Fruit fly (Drosophila melanogaster) whole organism, embryonic: ENCODE data around the gene Doa.
A peak's percentile ranks its signal among the peaks of the same experiment; 100 is the strongest.

ENCODE experiments used
- Adf1 ChIP-seq: fragments of 200-800 bp; sonication (Bioruptor generic); IDR thresholded peaks from 2 replicates; pipeline ENCODE4 v1.3.6; 2022; ENCODE audit warnings: missing biosample characterization, missing genetic modification characterization
- Atf6 ChIP-seq: fragments of 200-800 bp; sonication (Bioruptor generic); IDR thresholded peaks from 2 replicates; pipeline ENCODE4 v1.3.6; 2022; ENCODE audit warnings: missing biosample characterization, missing genetic modification characterization
- B-H2 ChIP-seq: fragments of 200-800 bp; sonication (Bioruptor generic); optimal IDR thresholded peaks from 2 replicates; lab custom pipeline; 2018; ENCODE audit warnings: missing biosample characterization, mild to moderate bottlenecking, missing genetic modification characterization
- Blimp-1 ChIP-seq: fragments of 200-800 bp; sonication (Bioruptor generic); optimal IDR thresholded peaks from 3 replicates; lab custom pipeline; 2018; ENCODE audit warnings: missing biosample characterization, missing genetic modification characterization, mild to moderate bottlenecking, moderate library complexity, missing genetic modification reagents
- CG11247 ChIP-seq: fragments of 200-800 bp; sonication (Bioruptor generic); IDR thresholded peaks from 2 replicates; pipeline ENCODE4 v1.3.6; 2022; ENCODE audit warnings: missing biosample characterization, missing genetic modification characterization
- CG12769 ChIP-seq: fragments of 200-800 bp; sonication (Bioruptor generic); optimal IDR thresholded peaks from 2 replicates; lab custom pipeline; 2019; ENCODE audit warnings: missing biosample characterization, mild to moderate bottlenecking, missing genetic modification characterization, moderate library complexity
- CG12942 ChIP-seq: fragments of 200-800 bp; sonication (Bioruptor generic); optimal IDR thresholded peaks from 3 replicates; lab custom pipeline; 2016; ENCODE audit warnings: missing biosample characterization, missing genetic modification characterization
- CG15601 ChIP-seq: fragments of 200-800 bp; sonication (Bioruptor generic); optimal IDR thresholded peaks from 3 replicates; lab custom pipeline; 2019; ENCODE audit warnings: missing biosample characterization, mild to moderate bottlenecking, missing genetic modification characterization, moderate library complexity
- CG16813 ChIP-seq: fragments of 200-800 bp; sonication (Bioruptor generic); IDR thresholded peaks from 3 replicates; pipeline ENCODE4 v1.3.6; 2022; ENCODE audit warnings: missing biosample characterization, missing genetic modification characterization; ENCODE audit not compliant: partially characterized antibody
- CG17328 ChIP-seq: fragments of 200-800 bp; sonication (Bioruptor generic); IDR thresholded peaks from 2 replicates; pipeline ENCODE4 v1.3.6; 2022; ENCODE audit warnings: missing biosample characterization, missing genetic modification characterization
- CG30403 ChIP-seq: fragments of 200-800 bp; sonication (Bioruptor generic); optimal IDR thresholded peaks from 3 replicates; lab custom pipeline; 2016; ENCODE audit warnings: missing biosample characterization, missing genetic modification characterization
- CG33213 ChIP-seq: fragments of 200-800 bp; sonication (Bioruptor generic); optimal IDR thresholded peaks from 3 replicates; lab custom pipeline; 2016; ENCODE audit warnings: missing biosample characterization, missing genetic modification characterization
- CG3726 ChIP-seq: fragments of 200-800 bp; sonication (Bioruptor generic); IDR thresholded peaks from 3 replicates; pipeline ENCODE4, ENCODE4 v1.3.6; 2022; ENCODE audit warnings: missing biosample characterization, missing genetic modification characterization
- CG4282 ChIP-seq: fragments of 200-800 bp; sonication (Bioruptor generic); optimal IDR thresholded peaks from 2 replicates; lab custom pipeline; 2016; ENCODE audit warnings: missing biosample characterization, missing genetic modification characterization
- CG43689 ChIP-seq: fragments of 200-800 bp; sonication (Bioruptor generic); IDR thresholded peaks from 2 replicates; pipeline ENCODE4 v1.3.6; 2022; ENCODE audit warnings: missing biosample characterization, missing genetic modification characterization
- CG6254 ChIP-seq: fragments of 200-800 bp; sonication (Bioruptor generic); optimal IDR thresholded peaks from 3 replicates; lab custom pipeline; 2017; ENCODE audit warnings: mild to moderate bottlenecking, missing biosample characterization, missing genetic modification reagents, missing genetic modification characterization
- CG6654 ChIP-seq: fragments of 200-800 bp; sonication (Bioruptor generic); optimal IDR thresholded peaks from 2 replicates; lab custom pipeline; 2017; ENCODE audit warnings: missing biosample characterization, mild to moderate bottlenecking, missing genetic modification characterization
- CG6689 ChIP-seq: fragments of 200-800 bp; sonication (Bioruptor generic); IDR thresholded peaks from 2 replicates; pipeline ENCODE4 v1.3.6; 2022; ENCODE audit warnings: missing biosample characterization, missing genetic modification characterization
- CG7271 ChIP-seq: fragments of 200-800 bp; sonication (Bioruptor generic); optimal IDR thresholded peaks from 2 replicates; lab custom pipeline; 2018; ENCODE audit warnings: missing biosample characterization, mild to moderate bottlenecking, missing genetic modification characterization, moderate library complexity
- CG7357 ChIP-seq: fragments of 200-800 bp; sonication (Bioruptor generic); IDR thresholded peaks from 3 replicates; pipeline ENCODE4 v1.3.6; 2022; ENCODE audit warnings: missing biosample characterization, missing genetic modification characterization
- CG7372 ChIP-seq: fragments of 200-800 bp; sonication (Bioruptor generic); IDR thresholded peaks from 2 replicates; pipeline ENCODE4 v1.3.6; 2022; ENCODE audit warnings: missing biosample characterization, missing genetic modification characterization
- CG7928 ChIP-seq: fragments of 200-800 bp; sonication (Bioruptor generic); optimal IDR thresholded peaks from 2 replicates; lab custom pipeline; 2017; ENCODE audit warnings: missing biosample characterization, mild to moderate bottlenecking, missing genetic modification characterization
- CG8290 ChIP-seq, 3 experiments: fragments of 200-800 bp; sonication (Bioruptor generic); optimal IDR thresholded peaks; 2 replicates each; lab custom pipeline; 2016 to 2019; ENCODE audit warnings: missing biosample characterization in 3 of 3, missing genetic modification characterization in 3 of 3, mild to moderate bottlenecking in 2 of 3, moderate library complexity in 1 of 3
- CG8359 ChIP-seq: fragments of 200-800 bp; sonication (Bioruptor generic); optimal IDR thresholded peaks from 2 replicates; lab custom pipeline; 2017; ENCODE audit warnings: missing biosample characterization, mild to moderate bottlenecking, missing genetic modification characterization, borderline replicate concordance
- CG8944 ChIP-seq: fragments of 200-800 bp; sonication (Bioruptor generic); optimal IDR thresholded peaks from 3 replicates; lab custom pipeline; 2016; ENCODE audit warnings: missing biosample characterization, missing genetic modification characterization
- CG9797 ChIP-seq: fragments of 200-800 bp; sonication (Bioruptor generic); optimal IDR thresholded peaks from 3 replicates; lab custom pipeline; 2018; ENCODE audit warnings: missing biosample characterization, mild to moderate bottlenecking, missing genetic modification characterization
- CG9876 ChIP-seq: fragments of 200-800 bp; sonication (Bioruptor generic); optimal IDR thresholded peaks from 2 replicates; lab custom pipeline; 2016; ENCODE audit warnings: missing biosample characterization, missing genetic modification characterization
- Deaf1 ChIP-seq: fragments of 200-800 bp; optimal IDR thresholded peaks from 3 replicates; lab custom pipeline; 2019; ENCODE audit warnings: missing biosample characterization, mild to moderate bottlenecking, missing genetic modification characterization, moderate library complexity
- HmgD ChIP-seq: fragments of 200-800 bp; sonication (Bioruptor generic); optimal IDR thresholded peaks from 3 replicates; lab custom pipeline; 2016; ENCODE audit warnings: missing biosample characterization, missing genetic modification characterization
- Myb ChIP-seq: fragments of 200-800 bp; sonication (Bioruptor generic); optimal IDR thresholded peaks from 2 replicates; lab custom pipeline; 2016; ENCODE audit warnings: missing biosample characterization, missing genetic modification characterization
- Nf-YA ChIP-seq: fragments of 200-800 bp; sonication (Bioruptor generic); IDR thresholded peaks from 2 replicates; pipeline ENCODE4 v1.3.6; 2022; ENCODE audit warnings: missing biosample characterization, missing genetic modification characterization
- Scr ChIP-seq: fragments of 200-800 bp; sonication (Bioruptor generic); IDR thresholded peaks from 2 replicates; pipeline ENCODE4 v1.3.6; 2022; ENCODE audit warnings: missing biosample characterization, missing genetic modification characterization; ENCODE audit not compliant: partially characterized antibody
- Side ChIP-seq: fragments of 200-800 bp; sonication (Bioruptor generic); optimal IDR thresholded peaks from 2 replicates; lab custom pipeline; 2016; ENCODE audit warnings: missing biosample characterization, missing genetic modification characterization
- Taf1 ChIP-seq: fragments of 200-800 bp; sonication (Bioruptor generic); IDR thresholded peaks from 2 replicates; pipeline ENCODE4 v1.3.6; 2022; ENCODE audit warnings: missing biosample characterization, missing genetic modification characterization
- ato ChIP-seq: fragments of 200-800 bp; sonication (Bioruptor generic); IDR thresholded peaks from 2 replicates; pipeline ENCODE4 v1.3.6; 2022; ENCODE audit warnings: missing biosample characterization, missing genetic modification characterization; ENCODE audit not compliant: partially characterized antibody
- bowl ChIP-seq: fragments of 200-800 bp; sonication (Bioruptor generic); IDR thresholded peaks from 2 replicates; pipeline ENCODE4 v1.3.6; 2022; ENCODE audit warnings: missing biosample characterization, missing genetic modification characterization
- corto ChIP-seq: fragments of 200-800 bp; sonication (Bioruptor generic); optimal IDR thresholded peaks from 2 replicates; lab custom pipeline; 2016; ENCODE audit warnings: missing biosample characterization, mild to moderate bottlenecking, missing genetic modification characterization, moderate library complexity
- disco-r ChIP-seq: fragments of 200-800 bp; sonication (Bioruptor generic); optimal IDR thresholded peaks from 2 replicates; lab custom pipeline; 2016; ENCODE audit warnings: missing biosample characterization, missing genetic modification characterization
- gem ChIP-seq: fragments of 200-800 bp; sonication (Bioruptor generic); optimal IDR thresholded peaks from 2 replicates; lab custom pipeline; 2019; ENCODE audit warnings: missing biosample characterization, mild to moderate bottlenecking, missing genetic modification characterization, moderate library complexity
- hb ChIP-seq: fragments of 200-800 bp; sonication (Bioruptor generic); IDR thresholded peaks from 3 replicates; pipeline ENCODE4 v1.3.6; 2022; ENCODE audit warnings: missing biosample characterization, missing genetic modification characterization; ENCODE audit not compliant: partially characterized antibody
- hkb ChIP-seq, 2 experiments: fragments of 200-800 bp in 1 of 2; fragments of >200 bp in 1 of 2; sonication (Bioruptor generic) in 1 of 2; IDR thresholded peaks in 1 of 2; optimal IDR thresholded peaks in 1 of 2; 2 replicates each; pipeline versions ENCODE4 v1.3.6 to Lab custom; 2017 to 2022; ENCODE audit warnings: missing biosample characterization in 1 of 2, missing genetic modification characterization in 1 of 2
- maf-S ChIP-seq: fragments of 200-800 bp; sonication (Bioruptor generic); optimal IDR thresholded peaks from 2 replicates; lab custom pipeline; 2016; ENCODE audit warnings: missing biosample characterization, missing genetic modification characterization
- pita ChIP-seq: fragments of 200-800 bp; sonication (Bioruptor generic); optimal IDR thresholded peaks from 2 replicates; lab custom pipeline; 2017; ENCODE audit warnings: missing biosample characterization, mild to moderate bottlenecking, missing genetic modification characterization
- pum ChIP-seq: fragments of 200-800 bp; sonication (Bioruptor generic); optimal IDR thresholded peaks from 2 replicates; lab custom pipeline; 2016; ENCODE audit warnings: missing biosample characterization, missing genetic modification characterization
- sisA ChIP-seq: fragments of 200-800 bp; sonication (Bioruptor generic); IDR thresholded peaks from 2 replicates; pipeline ENCODE4 v1.3.6; 2022; ENCODE audit warnings: missing biosample characterization, missing genetic modification characterization
- stwl ChIP-seq: fragments of 200-800 bp; sonication (Bioruptor generic); optimal IDR thresholded peaks from 3 replicates; lab custom pipeline; 2018; ENCODE audit warnings: missing biosample characterization, mild to moderate bottlenecking, missing genetic modification characterization, moderate library complexity
- sug ChIP-seq: fragments of 200-800 bp; optimal IDR thresholded peaks from 2 replicates; lab custom pipeline; 2019; ENCODE audit warnings: missing biosample characterization, mild to moderate bottlenecking, missing genetic modification characterization, moderate library complexity

Gene Doa

dm6 chr3R:28888561-28889426 lies 921 bp downstream of the Doa start (continued):
- TF ChIP-seq pum (GFP tag; lab: Kevin White, UChicago) (peak; percentile 88), Scr (GFP tag; lab: Robert Waterston, UW) (no peak), CG3726 (GFP tag; lab: Robert Waterston, UW) (no peak), CG9797 (GFP tag; lab: Kevin White, UChicago) (peak; percentile 33), CG8944 (peak; percentile 88), CG17328 (GFP tag; lab: Robert Waterston, UW) (no peak), CG12769 (tag; lab: Kevin White, UChicago) (peak; percentile 72), CG43689 (GFP tag; lab: Robert Waterston, UW) (0 out of 2 replicates have a peak, but pooled peaks have one; percentile 6), corto (no peak), sug (tag; lab: Kevin White, UChicago) (peak; percentile 81), ato (GFP tag; lab: Robert Waterston, UW) (no peak), stwl (peak; percentile 74), Myb (GFP tag; lab: Kevin White, UChicago) (peak; percentile 77), CG33213 (GFP tag; lab: Kevin White, UChicago) (peak; percentile 77), Atf6 (GFP tag; lab: Robert Waterston, UW) (peak; percentile 68), Deaf1 (tag; lab: Kevin White, UChicago) (peak; percentile 48), pita (GFP tag; lab: Kevin White, UChicago) (no peak), CG6654 (GFP tag; lab: Kevin White, UChicago) (peak; percentile 60), CG11247 (peak; percentile 81), Nf-YA (GFP tag; lab: Robert Waterston, UW) (0 out of 2 replicates have a peak, but pooled peaks have one; percentile 49), CG6254 (GFP tag; lab: Kevin White, UChicago) (peak; percentile 15), CG7271 (peak; percentile 25), CG6689 (peak; percentile 75; the same call in 1 of the 2 replicates), CG15601 (tag; lab: Kevin White, UChicago) (peak; percentile 28), gem (peak; percentile 80), CG8290 (GFP tag; optimal IDR thresholded peaks at IDR 0.05; lab: Kevin White, UChicago) (peak; percentile 50), CG8290 (tag; optimal IDR thresholded peaks at IDR 0.05; lab: Kevin White, UChicago) (peak in 1 of 2 experiments; percentile 68), CG12942 (GFP tag; lab: Kevin White, UChicago) (peak; percentile 77), sisA (peak; percentile 71), maf-S (peak; percentile 72), Side (GFP tag; lab: Kevin White, UChicago) (peak; percentile 80), CG30403 (GFP tag; lab: Kevin White, UChicago) (peak; percentile 89), HmgD (GFP tag; lab: Kevin White, UChicago) (peak; percentile 78), CG16813 (no peak), Taf1 (GFP tag; lab: Robert Waterston, UW) (peak; percentile 44; the same call in 1 of the 2 replicates), hb (GFP tag; lab: Robert Waterston, UW) (no peak), B-H2 (GFP tag; lab: Kevin White, UChicago) (peak; percentile 83), Blimp-1 (GFP tag; lab: Kevin White, UChicago) (peak; percentile 71), CG8359 (GFP tag; lab: Kevin White, UChicago) (peak; percentile 19), Adf1 (GFP tag; lab: Robert Waterston, UW) (peak; percentile 62), disco-r (peak; percentile 67), CG4282 (GFP tag; lab: Kevin White, UChicago) (peak; percentile 79), bowl (GFP tag; lab: Robert Waterston, UW) (no peak), CG7372 (GFP tag; lab: Robert Waterston, UW) (peak; percentile 73), CG9876 (GFP tag; lab: Kevin White, UChicago) (peak; percentile 86), CG7928 (GFP tag; lab: Kevin White, UChicago) (peak; percentile 64), CG7357 (GFP tag; lab: Robert Waterston, UW) (peak; percentile 59; the same call in 1 of the 3 replicates), hkb (optimal IDR thresholded peaks at IDR 0.05; lab: Kevin White, UChicago) (peak; percentile 67), hkb (GFP tag; IDR thresholded peaks at IDR 0.05; lab: Robert Waterston, UW) (peak; percentile 63)
